Fruit fly (Drosophila melanogaster) whole organism, embryonic: Measurements from ENCODE around the gene ClC-c.
A peak's percentile ranks its signal among the peaks of the same experiment; 100 is the strongest.

Experiments
- Atf3 ChIP-seq: fragments of 200-800 bp; sonication (Bioruptor generic); optimal IDR thresholded peaks from 3 replicates; lab custom pipeline; 2016; ENCODE audit warnings: missing biosample characterization, missing genetic modification characterization
- CG11085 ChIP-seq: fragments of 200-800 bp; sonication (Bioruptor generic); IDR thresholded peaks from 2 replicates; pipeline ENCODE4 v1.3.6; 2022; ENCODE audit warnings: missing biosample characterization, missing genetic modification characterization
- CG13123 ChIP-seq: fragments of 200-800 bp; sonication (Bioruptor generic); optimal IDR thresholded peaks from 2 replicates; lab custom pipeline; 2016; ENCODE audit warnings: missing biosample characterization, missing genetic modification characterization
- CG13775 ChIP-seq: fragments of 200-800 bp; sonication (Bioruptor generic); optimal IDR thresholded peaks from 3 replicates; lab custom pipeline; 2017; ENCODE audit warnings: missing biosample characterization, mild to moderate bottlenecking, missing genetic modification characterization
- CG14441 ChIP-seq: fragments of 200-800 bp; sonication (Bioruptor generic); IDR thresholded peaks from 2 replicates; pipeline ENCODE4 v1.3.6; 2022; ENCODE audit warnings: missing biosample characterization, missing genetic modification characterization
- CG15696 ChIP-seq: fragments of 200-800 bp; sonication (Bioruptor generic); optimal IDR thresholded peaks from 2 replicates; lab custom pipeline; 2019; ENCODE audit warnings: missing biosample characterization, mild to moderate bottlenecking, missing genetic modification characterization, moderate library complexity
- CG17568 ChIP-seq: fragments of 200-800 bp; sonication (Bioruptor generic); optimal IDR thresholded peaks from 2 replicates; lab custom pipeline; 2018; ENCODE audit warnings: missing biosample characterization, mild to moderate bottlenecking, missing genetic modification characterization, moderate library complexity
- CG1792 ChIP-seq: fragments of 200-800 bp; sonication (Bioruptor generic); optimal IDR thresholded peaks from 2 replicates; lab custom pipeline; 2016; ENCODE audit warnings: missing biosample characterization, missing genetic modification characterization
- CG18476 ChIP-seq: fragments of 200-800 bp; sonication (Bioruptor generic); optimal IDR thresholded peaks from 2 replicates; lab custom pipeline; 2016; ENCODE audit warnings: missing biosample characterization, mild to moderate bottlenecking, missing genetic modification characterization
- CG2120 ChIP-seq: fragments of 200-800 bp; sonication (Bioruptor generic); optimal IDR thresholded peaks from 3 replicates; lab custom pipeline; 2016; ENCODE audit warnings: missing biosample characterization, missing genetic modification characterization
- CG2199 ChIP-seq: fragments of 200-800 bp; sonication (Bioruptor generic); IDR thresholded peaks from 3 replicates; pipeline ENCODE4 v1.3.6; 2022; ENCODE audit warnings: missing biosample characterization, missing genetic modification characterization
- CG31224 ChIP-seq: fragments of 200-800 bp; sonication (Bioruptor generic); IDR thresholded peaks from 2 replicates; pipeline ENCODE4 v1.3.6; 2022; ENCODE audit warnings: missing biosample characterization, missing genetic modification characterization
- CG32767 ChIP-seq: fragments of 200-800 bp; sonication (Bioruptor generic); IDR thresholded peaks from 2 replicates; pipeline ENCODE4 v1.3.6; 2022; ENCODE audit warnings: missing biosample characterization, missing genetic modification characterization
- CG3281 ChIP-seq: fragments of 200-800 bp; sonication (Bioruptor generic); optimal IDR thresholded peaks from 3 replicates; lab custom pipeline; 2017; ENCODE audit warnings: missing biosample characterization, mild to moderate bottlenecking, missing genetic modification characterization
- CG42726 ChIP-seq: fragments of 200-800 bp; sonication (Bioruptor generic); IDR thresholded peaks from 2 replicates; pipeline ENCODE4 v1.3.6; 2022; ENCODE audit warnings: missing biosample characterization, missing genetic modification characterization; ENCODE audit not compliant: partially characterized antibody
- CG4328 ChIP-seq: fragments of 200-800 bp; sonication (Bioruptor generic); optimal IDR thresholded peaks from 3 replicates; lab custom pipeline; 2017; ENCODE audit warnings: missing biosample characterization, missing genetic modification reagents, missing genetic modification characterization
- CG43689 ChIP-seq: fragments of 200-800 bp; sonication (Bioruptor generic); IDR thresholded peaks from 2 replicates; pipeline ENCODE4 v1.3.6; 2022; ENCODE audit warnings: missing biosample characterization, missing genetic modification characterization
- CG4404 ChIP-seq: fragments of 200-800 bp; sonication (Bioruptor generic); IDR thresholded peaks from 2 replicates; pipeline ENCODE4 v1.3.6; 2022; ENCODE audit warnings: missing biosample characterization, missing genetic modification characterization
- CG4617 ChIP-seq: fragments of 200-800 bp; sonication (Bioruptor generic); optimal IDR thresholded peaks from 3 replicates; lab custom pipeline; 2016; ENCODE audit warnings: missing biosample characterization, missing genetic modification characterization, borderline replicate concordance
- CG4854 ChIP-seq: fragments of 200-800 bp; sonication (Bioruptor generic); optimal IDR thresholded peaks from 2 replicates; lab custom pipeline; 2016; ENCODE audit warnings: missing biosample characterization, missing genetic modification characterization, inconsistent platforms
- CG6791 ChIP-seq: fragments of 200-800 bp; sonication (Bioruptor generic); IDR thresholded peaks from 3 replicates; pipeline ENCODE4 v1.3.6; 2022; ENCODE audit warnings: missing biosample characterization, missing genetic modification characterization; ENCODE audit not compliant: partially characterized antibody
- CG7786 ChIP-seq: fragments of 200-800 bp; sonication (Bioruptor generic); optimal IDR thresholded peaks from 2 replicates; lab custom pipeline; 2016; ENCODE audit warnings: missing biosample characterization, missing genetic modification characterization
- CG8388 ChIP-seq: fragments of 200-800 bp; sonication (Bioruptor generic); optimal IDR thresholded peaks from 2 replicates; lab custom pipeline; 2019; ENCODE audit warnings: missing biosample characterization, mild to moderate bottlenecking, missing genetic modification characterization, moderate library complexity
- CG9797 ChIP-seq: fragments of 200-800 bp; sonication (Bioruptor generic); optimal IDR thresholded peaks from 3 replicates; lab custom pipeline; 2018; ENCODE audit warnings: missing biosample characterization, mild to moderate bottlenecking, missing genetic modification characterization
- Dek ChIP-seq: fragments of 200-800 bp; sonication (Bioruptor generic); optimal IDR thresholded peaks from 3 replicates; lab custom pipeline; 2019; ENCODE audit warnings: missing biosample characterization, mild to moderate bottlenecking, missing genetic modification characterization, moderate library complexity
- E2f1 ChIP-seq: fragments of 200-800 bp; sonication (Bioruptor generic); IDR thresholded peaks from 2 replicates; pipeline ENCODE4 v1.3.6; 2022; ENCODE audit warnings: missing biosample characterization, missing genetic modification characterization
- Hey ChIP-seq: fragments of 200-800 bp; sonication (Bioruptor generic); optimal IDR thresholded peaks from 3 replicates; lab custom pipeline; 2018; ENCODE audit warnings: missing biosample characterization, mild to moderate bottlenecking, missing genetic modification characterization
- Hmx ChIP-seq: fragments of 200-800 bp; sonication (Bioruptor generic); optimal IDR thresholded peaks from 2 replicates; lab custom pipeline; 2016; ENCODE audit warnings: missing biosample characterization, missing genetic modification characterization
- Mes4 ChIP-seq: fragments of 200-800 bp; sonication (Bioruptor generic); optimal IDR thresholded peaks from 2 replicates; lab custom pipeline; 2016; ENCODE audit warnings: missing biosample characterization, missing genetic modification characterization
- Ssrp ChIP-seq: fragments of 200-800 bp; sonication (Bioruptor generic); optimal IDR thresholded peaks from 2 replicates; lab custom pipeline; 2018; ENCODE audit warnings: missing biosample characterization, mild to moderate bottlenecking, missing genetic modification characterization, moderate library complexity
- Taf1 ChIP-seq: fragments of 200-800 bp; sonication (Bioruptor generic); IDR thresholded peaks from 2 replicates; pipeline ENCODE4 v1.3.6; 2022; ENCODE audit warnings: missing biosample characterization, missing genetic modification characterization
- bbx ChIP-seq: fragments of 200-800 bp; sonication (Bioruptor generic); IDR thresholded peaks from 2 replicates; pipeline ENCODE4 v1.3.6; 2022; ENCODE audit warnings: missing biosample characterization, missing genetic modification characterization; ENCODE audit not compliant: partially characterized antibody
- cato ChIP-seq: fragments of 200-800 bp; sonication (Bioruptor generic); optimal IDR thresholded peaks from 2 replicates; lab custom pipeline; 2016; ENCODE audit warnings: missing biosample characterization, missing genetic modification characterization, borderline replicate concordance
- chif ChIP-seq, 2 experiments: fragments of 200-800 bp; sonication (Bioruptor generic); optimal IDR thresholded peaks; 3 replicates each; lab custom pipeline; 2016; ENCODE audit warnings: missing biosample characterization in 2 of 2, missing genetic modification characterization in 2 of 2
- danr ChIP-seq: fragments of 200-800 bp; sonication (Bioruptor generic); IDR thresholded peaks from 2 replicates; pipeline ENCODE4 v1.3.6; 2022; ENCODE audit warnings: missing biosample characterization, missing genetic modification characterization
- dmrt99B ChIP-seq: fragments of 200-800 bp; sonication (Bioruptor generic); optimal IDR thresholded peaks from 2 replicates; lab custom pipeline; 2018; ENCODE audit warnings: missing biosample characterization, mild to moderate bottlenecking, missing genetic modification characterization, moderate library complexity
- dpn ChIP-seq, 2 experiments: fragments of 200-800 bp; sonication (Bioruptor generic); optimal IDR thresholded peaks; 3 replicates each; lab custom pipeline; 2016; ENCODE audit warnings: missing biosample characterization in 2 of 2, missing genetic modification characterization in 2 of 2
- en ChIP-seq: fragments of 200-800 bp; sonication (Bioruptor generic); optimal IDR thresholded peaks from 2 replicates; lab custom pipeline; 2016; ENCODE audit warnings: missing biosample characterization, missing genetic modification characterization
- fd3F ChIP-seq: fragments of 200-800 bp; sonication (Bioruptor generic); optimal IDR thresholded peaks from 2 replicates; lab custom pipeline; 2018; ENCODE audit warnings: missing biosample characterization, mild to moderate bottlenecking, missing genetic modification characterization, moderate library complexity
- hkb ChIP-seq, 2 experiments: fragments of 200-800 bp in 1 of 2; fragments of >200 bp in 1 of 2; sonication (Bioruptor generic) in 1 of 2; IDR thresholded peaks in 1 of 2; optimal IDR thresholded peaks in 1 of 2; 2 replicates each; pipeline versions ENCODE4 v1.3.6 to Lab custom; 2017 to 2022; ENCODE audit warnings: missing biosample characterization in 1 of 2, missing genetic modification characterization in 1 of 2
- pho ChIP-seq: fragments of 200-800 bp; sonication (Bioruptor generic); optimal IDR thresholded peaks from 2 replicates; lab custom pipeline; 2016; ENCODE audit warnings: missing biosample characterization, missing genetic modification characterization
- rib ChIP-seq: fragments of 200-800 bp; sonication (Bioruptor generic); IDR thresholded peaks from 2 replicates; pipeline ENCODE4 v1.3.6; 2022; ENCODE audit warnings: missing biosample characterization, missing genetic modification characterization
- tap ChIP-seq: fragments of 200-800 bp; optimal IDR thresholded peaks from 3 replicates; lab custom pipeline; 2019; ENCODE audit warnings: missing biosample characterization, mild to moderate bottlenecking, missing genetic modification characterization, moderate library complexity
- tgo ChIP-seq: fragments of 200-800 bp; sonication (Bioruptor generic); IDR thresholded peaks from 3 replicates; pipeline ENCODE4 v1.3.6; 2022; ENCODE audit warnings: missing biosample characterization, missing genetic modification characterization
- tup ChIP-seq: fragments of 200-800 bp; sonication (Bioruptor generic); optimal IDR thresholded peaks from 2 replicates; lab custom pipeline; 2016; ENCODE audit warnings: missing biosample characterization, mild to moderate bottlenecking, missing genetic modification characterization, moderate library complexity
- twi ChIP-seq: fragments of 200-800 bp; optimal IDR thresholded peaks from 2 replicates; lab custom pipeline; 2019; ENCODE audit warnings: missing biosample characterization, mild to moderate bottlenecking, missing genetic modification characterization, moderate library complexity
- unc-4 ChIP-seq: fragments of 200-800 bp; sonication (Bioruptor generic); IDR thresholded peaks from 2 replicates; pipeline ENCODE4 v1.3.6; 2022; ENCODE audit warnings: missing biosample characterization, missing genetic modification characterization; ENCODE audit not compliant: partially characterized antibody
- wek ChIP-seq: fragments of 200-800 bp; sonication (Bioruptor generic); optimal IDR thresholded peaks from 3 replicates; lab custom pipeline; 2018; ENCODE audit warnings: missing biosample characterization, mild to moderate bottlenecking, missing genetic modification characterization, moderate library complexity

Gene ClC-c

DNA sequence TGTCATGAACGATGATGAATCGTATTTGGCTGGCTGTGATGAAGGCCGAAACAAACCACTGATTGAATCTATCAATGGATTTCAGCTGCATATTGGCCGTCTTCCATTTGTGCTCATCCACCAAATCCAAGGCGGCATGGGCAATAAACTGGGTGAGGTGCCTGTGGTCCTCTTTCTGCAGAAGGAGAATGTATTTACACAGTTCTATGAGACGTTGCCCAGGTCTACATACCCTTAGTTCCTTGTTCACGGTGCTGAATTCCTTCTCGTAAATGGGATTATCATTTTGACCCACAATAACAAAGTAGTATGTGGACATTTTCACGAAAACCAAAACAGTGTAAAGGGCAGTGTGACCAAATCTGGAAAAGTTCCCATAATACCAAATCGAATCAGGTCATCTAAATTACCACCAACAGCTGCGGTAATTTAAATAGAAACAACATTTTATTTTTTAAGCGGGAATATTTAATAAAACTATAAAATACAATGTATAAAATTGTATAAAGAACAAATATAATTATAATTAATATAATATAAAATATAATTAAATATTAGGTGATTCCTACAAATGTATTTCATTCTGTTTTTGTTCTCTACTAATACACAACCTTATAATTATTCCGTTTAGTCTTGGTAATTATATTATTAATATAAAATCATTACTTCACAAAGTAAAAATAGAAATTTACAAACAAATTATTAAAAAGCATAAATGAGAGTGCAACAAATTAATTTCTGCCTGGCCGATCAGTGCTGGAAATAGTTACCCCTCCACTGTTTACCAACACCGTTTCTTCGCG is 41.2 kb downstream of the ClC-c start, which contains the start of the genes Trs20 and elg1 (continued):
- 0 out of 2 replicates have a peak, but pooled peaks have one; percentile 12 for TF ChIP-seq CG32767 (GFP tag; lab: Robert Waterston, UW)
- TF ChIP-seq dpn (GFP tag; optimal IDR thresholded peaks at IDR 0.05; lab: Kevin White, UChicago) = peak; percentile 2 to 35
- no peak for TF ChIP-seq dmrt99B (tag; lab: Kevin White, UChicago)
- TF ChIP-seq bbx = 0 out of 2 replicates have a peak, but pooled peaks have one; percentile 11
- peak; percentile 51 for TF ChIP-seq CG9797 (GFP tag; lab: Kevin White, UChicago)
- no peak for TF ChIP-seq CG42726 (GFP tag; lab: Robert Waterston, UW)
- no peak for TF ChIP-seq tup
- TF ChIP-seq E2f1 (GFP tag; lab: Robert Waterston, UW) = peak; percentile 87
- TF ChIP-seq tap (tag; lab: Kevin White, UChicago) = peak; percentile 45
- TF ChIP-seq Mes4 (GFP tag; lab: Kevin White, UChicago) = no peak
- TF ChIP-seq Hmx (GFP tag; lab: Kevin White, UChicago) = no peak
- TF ChIP-seq CG4404 (GFP tag; lab: Robert Waterston, UW) = 0 out of 2 replicates have a peak, but pooled peaks have one; percentile 27
- no peak for TF ChIP-seq CG1792
- TF ChIP-seq CG17568 (GFP tag; lab: Kevin White, UChicago) = no peak
- TF ChIP-seq CG3281 (GFP tag; lab: Kevin White, UChicago) = peak; percentile 51
- TF ChIP-seq pho (GFP tag; lab: Kevin White, UChicago) = no peak
- TF ChIP-seq CG13123 = no peak
- TF ChIP-seq CG14441 = no peak
- no peak for TF ChIP-seq unc-4 (GFP tag; lab: Robert Waterston, UW)
- TF ChIP-seq CG11085 = no peak
- peak; percentile 59 for TF ChIP-seq Dek (tag; lab: Kevin White, UChicago)
- TF ChIP-seq CG7786 (GFP tag; lab: Kevin White, UChicago) = no peak
- no peak for TF ChIP-seq CG4854 (GFP tag; lab: Kevin White, UChicago)
- 0 out of 2 replicates have a peak, but pooled peaks have one; percentile 32 for TF ChIP-seq rib (GFP tag; lab: Robert Waterston, UW)
- TF ChIP-seq fd3F = peak; percentile 46
- TF ChIP-seq CG31224 (GFP tag; lab: Robert Waterston, UW) = no peak
- TF ChIP-seq Atf3 (GFP tag; lab: Kevin White, UChicago) = no peak
- peak; percentile 34 for TF ChIP-seq Ssrp (tag; lab: Kevin White, UChicago)
- no peak for TF ChIP-seq CG4617
- TF ChIP-seq CG2120 = peak; percentile 42
- no peak for TF ChIP-seq danr
- TF ChIP-seq CG15696 (tag; lab: Kevin White, UChicago) = peak; percentile 54
- peak; percentile 41 for TF ChIP-seq CG13775 (GFP tag; lab: Kevin White, UChicago)
- TF ChIP-seq chif (GFP tag; optimal IDR thresholded peaks at IDR 0.05; lab: Kevin White, UChicago) = no peak
- TF ChIP-seq cato (GFP tag; lab: Kevin White, UChicago) = peak; percentile 15
- TF ChIP-seq hkb (optimal IDR thresholded peaks at IDR 0.05; lab: Kevin White, UChicago) = no peak
- 0 out of 2 replicates have a peak, but pooled peaks have one; percentile 25 for TF ChIP-seq hkb (GFP tag; IDR thresholded peaks at IDR 0.05; lab: Robert Waterston, UW)
- peak; percentile 39 for TF ChIP-seq CG4328
- peak; percentile 35; the same call in 1 of the 3 replicates for TF ChIP-seq tgo (GFP tag; lab: Robert Waterston, UW)
- peak; percentile 70 for TF ChIP-seq CG8388 (GFP tag; lab: Kevin White, UChicago)
- no peak for TF ChIP-seq en (GFP tag; lab: Kevin White, UChicago)
- no peak for TF ChIP-seq CG18476 (GFP tag; lab: Kevin White, UChicago)
- no peak for TF ChIP-seq CG2199
- TF ChIP-seq Taf1 (GFP tag; lab: Robert Waterston, UW) = no peak
- TF ChIP-seq Hey (tag; lab: Kevin White, UChicago) = no peak
- no peak for TF ChIP-seq wek
- TF ChIP-seq CG43689 (GFP tag; lab: Robert Waterston, UW) = no peak
- no peak for TF ChIP-seq CG6791 (GFP tag; lab: Robert Waterston, UW)
- peak; percentile 49 for TF ChIP-seq twi (tag; lab: Kevin White, UChicago)
